Worm (Caenorhabditis elegans): Measurements from ENCODE around the gene C25F6.6.

The C25F6.6 gene

DNA sequence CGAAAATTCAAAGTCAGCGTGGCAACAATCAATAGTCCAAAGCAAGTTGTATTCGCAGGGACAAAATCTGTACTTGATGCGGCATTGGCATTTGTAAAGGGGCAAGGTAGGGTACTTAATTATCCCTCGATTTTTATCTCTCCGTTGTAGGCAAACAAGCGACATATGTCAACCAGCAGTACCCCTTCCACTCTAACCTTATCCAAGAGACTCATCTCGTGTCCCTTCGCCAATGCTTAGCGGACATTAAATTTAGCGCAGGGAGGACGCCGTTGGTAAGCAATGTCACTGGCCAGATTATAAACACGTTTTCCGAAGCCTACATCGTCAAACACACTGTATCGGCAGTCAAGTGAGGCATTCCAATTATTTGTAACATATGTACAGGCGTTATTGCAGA, 21.3 kb downstream of the C25F6.6 start (continued):
- TF ChIP-seq dve-1 (tag; optimal IDR thresholded peaks at IDR 0.05; ENCODE audit: insufficient read depth): peak; percentile 98
- TF ChIP-seq egl-43 (GFP tag; IDR thresholded peaks at IDR 0.05): peak; percentile 99
- no peak for TF ChIP-seq R02D3.7 (tag; optimal IDR thresholded peaks at IDR 0.05)
- TF ChIP-seq ceh-44 (GFP tag; IDR thresholded peaks at IDR 0.05): no peak
- TF ChIP-seq dpl-1 (GFP tag; optimal IDR thresholded peaks at IDR 0.05): peak; percentile 72
- TF ChIP-seq mes-2 (tag; optimal IDR thresholded peaks at IDR 0.05; ENCODE audit: poor library complexity, severe bottlenecking): peak; percentile 97
- TF ChIP-seq ZK337.2 (GFP tag; IDR thresholded peaks at IDR 0.05): 0 out of 2 replicates have a peak, but pooled peaks have one; percentile 59
- TF ChIP-seq mxl-2 (GFP tag; conservative IDR thresholded peaks at IDR 0.05): peak; percentile 87
- no peak for TF ChIP-seq F44E2.7 (GFP tag; IDR thresholded peaks at IDR 0.05)
- peak; percentile 83 for TF ChIP-seq fos-1 (tag; optimal IDR thresholded peaks at IDR 0.05)
- TF ChIP-seq egl-27 (tag; optimal IDR thresholded peaks at IDR 0.05): peak; percentile 7
- TF ChIP-seq vab-7 (GFP tag; IDR thresholded peaks at IDR 0.05): peak; percentile 92
- peak; percentile 89 for TF ChIP-seq nhr-41 (GFP tag; IDR thresholded peaks at IDR 0.05)
- peak; percentile 80 for TF ChIP-seq ceh-82 (tag; optimal IDR thresholded peaks at IDR 0.05)
- peak; percentile 98 for TF ChIP-seq php-3 (GFP tag; IDR thresholded peaks at IDR 0.05)
- TF ChIP-seq cey-2 (tag; optimal IDR thresholded peaks at IDR 0.05; ENCODE audit: borderline replicate concordance, insufficient read depth): peak; percentile 66
- peak; percentile 92 for TF ChIP-seq Y5F2A.4 (GFP tag; optimal IDR thresholded peaks at IDR 0.05)
- TF ChIP-seq ceh-32 (tag; optimal IDR thresholded peaks at IDR 0.05; ENCODE audit: poor library complexity): peak; percentile 84
- peak; percentile 100 for TF ChIP-seq aha-1 (tag)
- no peak for TF ChIP-seq lin-39 (tag; optimal IDR thresholded peaks at IDR 0.05)
- TF ChIP-seq set-16 (GFP tag; IDR thresholded peaks at IDR 0.05): no peak
- peak; percentile 99 for TF ChIP-seq T26A8.4 (GFP tag; IDR thresholded peaks at IDR 0.05)
- peak; percentile 10 to 55 for TF ChIP-seq ZK546.5 (tag; optimal IDR thresholded peaks at IDR 0.05)
- TF ChIP-seq nhr-111 (GFP tag; optimal IDR thresholded peaks at IDR 0.05): no peak
- peak; percentile 95 for TF ChIP-seq nhr-25 (tag; optimal IDR thresholded peaks at IDR 0.05; ENCODE audit: borderline replicate concordance, insufficient read depth)
- peak; percentile 92 for TF ChIP-seq lir-3 (tag; optimal IDR thresholded peaks at IDR 0.05)
- peak; percentile 77 for TF ChIP-seq lim-7 (GFP tag; IDR thresholded peaks at IDR 0.05)
- TF ChIP-seq lin-13 (GFP tag; optimal IDR thresholded peaks at IDR 0.05): peak; percentile 95
- TF ChIP-seq arid-1 (GFP tag; conservative IDR thresholded peaks at IDR 0.05): peak; percentile 86
- no peak for TF ChIP-seq zip-11 (GFP tag; IDR thresholded peaks at IDR 0.05)
- TF ChIP-seq unc-39 (tag; optimal IDR thresholded peaks at IDR 0.05): no peak
- TF ChIP-seq daf-19 (GFP tag; conservative IDR thresholded peaks at IDR 0.05): peak; percentile 97
- TF ChIP-seq mdl-1 (tag; optimal IDR thresholded peaks at IDR 0.05): peak; percentile 91 to 92
- TF ChIP-seq fkh-10 (GFP tag; optimal IDR thresholded peaks at IDR 0.05): peak; percentile 77
- TF ChIP-seq ztf-11 (tag; optimal IDR thresholded peaks at IDR 0.05): peak; percentile 76
- TF ChIP-seq hlh-11 (tag; optimal IDR thresholded peaks at IDR 0.05): peak; percentile 95
- TF ChIP-seq mdt-29 (GFP tag; IDR thresholded peaks at IDR 0.05): peak; percentile 92
- peak; percentile 99 for TF ChIP-seq rbr-2 (tag; optimal IDR thresholded peaks at IDR 0.05)
- TF ChIP-seq saeg-2 (GFP tag; IDR thresholded peaks at IDR 0.05): peak; percentile 92
- peak; percentile 94 for TF ChIP-seq zfp-3 (GFP tag; conservative IDR thresholded peaks at IDR 0.05)
- TF ChIP-seq mxl-3 (GFP tag; optimal IDR thresholded peaks at IDR 0.05): peak; percentile 97
- TF ChIP-seq aly-2 (tag; optimal IDR thresholded peaks at IDR 0.05): no peak
- TF ChIP-seq F49E8.2 (tag; optimal IDR thresholded peaks at IDR 0.05; ENCODE audit: borderline replicate concordance): peak; percentile 37
- peak; percentile 96 for TF ChIP-seq madf-9 (GFP tag; conservative IDR thresholded peaks at IDR 0.05)
- TF ChIP-seq dmd-6 (GFP tag; IDR thresholded peaks at IDR 0.05): peak; percentile 97
- peak; percentile 53; the same call in 1 of the 2 replicates for TF ChIP-seq Y105C5A.15 (GFP tag; IDR thresholded peaks at IDR 0.05)
- peak; percentile 99 for TF ChIP-seq hmg-1.1 (GFP tag; IDR thresholded peaks at IDR 0.05)
- peak; percentile 44 for TF ChIP-seq sdz-12 (GFP tag; optimal IDR thresholded peaks at IDR 0.05)
- TF ChIP-seq ceh-62 (tag; optimal IDR thresholded peaks at IDR 0.05): no peak
- peak; percentile 76 for TF ChIP-seq nhr-76 (tag; optimal IDR thresholded peaks at IDR 0.05)
- peak; percentile 79 for TF ChIP-seq pqm-1 (tag; optimal IDR thresholded peaks at IDR 0.05)

Measured in whole organism, L4 larva.